Worm (Caenorhabditis elegans): Measurements from ENCODE around the gene Y25C1A.8.

Gene Y25C1A.8

DNA sequence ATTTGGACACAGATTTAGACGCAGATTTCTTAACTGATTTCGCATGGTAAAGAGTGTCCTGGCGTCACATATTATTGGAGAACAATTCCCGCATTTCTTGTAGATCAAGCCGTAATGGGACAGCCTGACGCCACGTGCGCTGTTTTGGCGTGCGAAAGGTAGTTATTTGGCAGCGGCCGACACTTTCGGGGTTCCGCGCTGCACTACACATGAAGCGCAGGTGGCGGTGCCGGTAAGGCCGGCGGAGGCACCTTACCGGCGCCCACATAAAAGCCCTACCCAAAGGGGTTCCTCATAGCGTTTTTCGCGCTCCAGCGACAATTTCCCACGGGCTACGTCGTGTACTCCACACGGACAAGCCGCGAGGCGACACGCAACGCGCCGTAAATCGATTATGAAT lies 33.3 kb upstream of the Y25C1A.8 start:
- no peak for TF ChIP-seq mdl-1 (tag; optimal IDR thresholded peaks at IDR 0.05)
- no peak for TF ChIP-seq elt-2 (tag; optimal IDR thresholded peaks at IDR 0.05)
- no peak for TF ChIP-seq C34B4.2 (tag; optimal IDR thresholded peaks at IDR 0.05)
- TF ChIP-seq egl-27 (tag; optimal IDR thresholded peaks at IDR 0.05) = no peak
- TF ChIP-seq nhr-12 (tag; optimal IDR thresholded peaks at IDR 0.05) = no peak

ce11 chrII:3109533-3109932 lies 32.8 kb upstream of the Y25C1A.8 start:
- TF ChIP-seq rnt-1 (tag; optimal IDR thresholded peaks at IDR 0.05) (no peak), nhr-90 (tag; optimal IDR thresholded peaks at IDR 0.05; ENCODE audit: poor library complexity) (no peak), ztf-11 (tag; optimal IDR thresholded peaks at IDR 0.05) (no peak), sox-4 (tag; optimal IDR thresholded peaks at IDR 0.05) (no peak), ztf-4 (tag; optimal IDR thresholded peaks at IDR 0.05) (no peak), sptf-1 (tag; optimal IDR thresholded peaks at IDR 0.05) (no peak), irx-1 (tag; optimal IDR thresholded peaks at IDR 0.05) (no peak), fkh-10 (GFP tag; optimal IDR thresholded peaks at IDR 0.05) (no peak), pax-3 (tag; optimal IDR thresholded peaks at IDR 0.05) (no peak), efl-1 (optimal IDR thresholded peaks at IDR 0.05) (no peak), efl-1 (GFP tag; optimal IDR thresholded peaks at IDR 0.05 in 1 of 2) (no peak), aha-1 (tag; optimal IDR thresholded peaks at IDR 0.05) (no peak), ceh-88 (GFP tag; IDR thresholded peaks at IDR 0.05) (no peak), nhr-84 (tag; optimal IDR thresholded peaks at IDR 0.05) (no peak), skn-1 (tag; optimal IDR thresholded peaks at IDR 0.05) (no peak), tbx-2 (tag; optimal IDR thresholded peaks at IDR 0.05) (no peak)

ce11 chrII:3108101-3108500 lies 31.3 kb upstream of the Y25C1A.8 start:
- TF ChIP-seq unc-30 (tag; optimal IDR thresholded peaks at IDR 0.05) (no peak), F16B12.6 (tag; optimal IDR thresholded peaks at IDR 0.05) (no peak), elt-3 (tag; optimal IDR thresholded peaks at IDR 0.05) (no peak), lin-13 (GFP tag; optimal IDR thresholded peaks at IDR 0.05) (no peak), nhr-76 (tag; optimal IDR thresholded peaks at IDR 0.05) (no peak), aha-1 (tag; optimal IDR thresholded peaks at IDR 0.05) (no peak), pax-3 (tag; optimal IDR thresholded peaks at IDR 0.05) (no peak), sup-37 (GFP tag; optimal IDR thresholded peaks at IDR 0.05) (no peak), ets-5 (GFP tag; IDR thresholded peaks at IDR 0.05) (no peak), lsy-2 (tag; optimal IDR thresholded peaks at IDR 0.05) (no peak), ceh-90 (tag; optimal IDR thresholded peaks at IDR 0.05) (no peak), efl-1 (optimal IDR thresholded peaks at IDR 0.05) (no peak), efl-1 (GFP tag; optimal IDR thresholded peaks at IDR 0.05 in 1 of 2) (no peak), lin-14 (GFP tag; optimal IDR thresholded peaks at IDR 0.05) (no peak), tbx-2 (tag; optimal IDR thresholded peaks at IDR 0.05) (no peak), nhr-85 (tag) (no peak), vab-15 (tag; optimal IDR thresholded peaks at IDR 0.05) (no peak), ces-1 (GFP tag; optimal IDR thresholded peaks at IDR 0.05) (no peak), zip-4 (GFP tag; optimal IDR thresholded peaks at IDR 0.05) (no peak), aly-2 (tag; optimal IDR thresholded peaks at IDR 0.05) (no peak)

ce11 chrII:3105765-3106164 lies 29.0 kb upstream of the Y25C1A.8 start, which contains the start of gene clec-122:
Gene clec-122 (plus strand): TSS chrII:3106065.
- no peak for TF ChIP-seq sptf-1 (tag; optimal IDR thresholded peaks at IDR 0.05)
- TF ChIP-seq dpl-1 (GFP tag; optimal IDR thresholded peaks at IDR 0.05) = no peak

- TF ChIP-seq unc-86 (tag; optimal IDR thresholded peaks at IDR 0.05) (no peak), ceh-8 (GFP tag; optimal IDR thresholded peaks at IDR 0.05) (no peak), ceh-63 (GFP tag; optimal IDR thresholded peaks at IDR 0.05) (no peak), nhr-19 (GFP tag; conservative IDR thresholded peaks at IDR 0.05) (no peak), pqm-1 (tag; optimal IDR thresholded peaks at IDR 0.05) (no peak), isw-1 (GFP tag; IDR thresholded peaks at IDR 0.05) (no peak), vab-15 (tag; optimal IDR thresholded peaks at IDR 0.05) (no peak), hlh-4 (tag; optimal IDR thresholded peaks at IDR 0.05) (no peak), aha-1 (tag; optimal IDR thresholded peaks at IDR 0.05) (no peak)
These were observed 25.3 kb upstream of the Y25C1A.8 start, which contains the start of gene clec-121 for ce11 chrII:3102018-3102417. Gene clec-121 (plus strand): TSS chrII:3102318.

Measured in whole organism, L1 larva.